Fruit fly (Drosophila melanogaster): ENCODE data around the gene CG14546.

CG14546 gene

DNA sequence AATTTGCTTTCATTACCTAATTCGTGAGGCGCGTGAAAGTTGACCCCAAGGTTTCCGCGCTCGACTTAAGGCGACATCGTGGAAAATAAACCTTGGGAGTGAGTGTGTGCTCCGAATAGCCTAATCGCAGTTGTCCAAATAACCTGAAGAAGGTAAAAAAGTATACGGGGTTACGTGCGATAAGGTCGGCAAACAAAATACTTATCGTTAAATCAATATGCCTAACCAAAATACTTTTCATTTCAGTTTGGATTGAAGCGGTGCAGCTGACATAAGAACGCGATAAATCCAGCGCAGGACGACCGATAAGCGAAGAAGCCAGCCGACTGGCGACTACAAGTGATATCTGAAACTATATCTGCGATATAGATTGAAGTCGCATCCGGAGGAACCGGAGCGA is 37.3 kb downstream of the CG14546 start (continued):
- no peak for TF ChIP-seq hb (GFP tag; IDR thresholded peaks at IDR 0.05; ENCODE audit: partially characterized antibody)
- peak; percentile 27 for TF ChIP-seq gcm (GFP tag; optimal IDR thresholded peaks at IDR 0.05)
- TF ChIP-seq insv (GFP tag; optimal IDR thresholded peaks at IDR 0.05) = peak in 1 of 2 experiments; percentile 22
- TF ChIP-seq HLHmδ (GFP tag; optimal IDR thresholded peaks at IDR 0.05) = peak; percentile 64
- TF ChIP-seq Hmr (GFP tag; optimal IDR thresholded peaks at IDR 0.05) = no peak
- TF ChIP-seq CG4707 (GFP tag; optimal IDR thresholded peaks at IDR 0.05) = peak; percentile 77
- TF ChIP-seq CG8924 (tag; optimal IDR thresholded peaks at IDR 0.05) = peak; percentile 44
- TF ChIP-seq CG17829 (tag; optimal IDR thresholded peaks at IDR 0.05) = peak; percentile 9
- no peak for TF ChIP-seq CG11560 (tag; IDR thresholded peaks at IDR 0.05)
- TF ChIP-seq Kr (GFP tag; optimal IDR thresholded peaks at IDR 0.05) = peak; percentile 82
- TF ChIP-seq CG10147 (GFP tag; optimal IDR thresholded peaks at IDR 0.05) = no peak
- TF ChIP-seq mam (GFP tag; optimal IDR thresholded peaks at IDR 0.05) = no peak
- no peak for TF ChIP-seq gro (GFP tag; optimal IDR thresholded peaks at IDR 0.05)
- no peak for TF ChIP-seq D (optimal IDR thresholded peaks at IDR 0.05)
- peak; percentile 43 for TF ChIP-seq D (GFP tag; optimal IDR thresholded peaks at IDR 0.05)
- TF ChIP-seq CG3838 (GFP tag; optimal IDR thresholded peaks at IDR 0.05) = no peak
- TF ChIP-seq CG1792 (GFP tag; optimal IDR thresholded peaks at IDR 0.05) = no peak
- no peak for TF ChIP-seq Lpt (GFP tag; optimal IDR thresholded peaks at IDR 0.05)
- TF ChIP-seq CG16863 (GFP tag; optimal IDR thresholded peaks at IDR 0.05) = no peak
- TF ChIP-seq wek (GFP tag; optimal IDR thresholded peaks at IDR 0.05) = peak; percentile 74
- TF ChIP-seq CG18764 (GFP tag; optimal IDR thresholded peaks at IDR 0.05) = no peak
- TF ChIP-seq shn (GFP tag; optimal IDR thresholded peaks at IDR 0.05) = no peak
- peak; percentile 90 for TF ChIP-seq pros (GFP tag; optimal IDR thresholded peaks at IDR 0.05)
- TF ChIP-seq pzg (GFP tag; optimal IDR thresholded peaks at IDR 0.05) = no peak
- TF ChIP-seq kni (GFP tag; optimal IDR thresholded peaks at IDR 0.05) = peak; percentile 90
- TF ChIP-seq Ptx1 (GFP tag; IDR thresholded peaks at IDR 0.05) = no peak
- no peak for TF ChIP-seq Fer3 (tag; optimal IDR thresholded peaks at IDR 0.05)
- no peak for TF ChIP-seq CG10267 (tag; optimal IDR thresholded peaks at IDR 0.05)
- peak; percentile 34 for TF ChIP-seq HmgZ (tag; optimal IDR thresholded peaks at IDR 0.05)
- TF ChIP-seq onecut (GFP tag; IDR thresholded peaks at IDR 0.05) = peak; percentile 29; the same call in 1 of the 2 replicates
- no peak for TF ChIP-seq CG1647 (GFP tag; optimal IDR thresholded peaks at IDR 0.05)
- peak; percentile 65 for TF ChIP-seq CrebB (tag; optimal IDR thresholded peaks at IDR 0.05)
- TF ChIP-seq CG13287 (GFP tag; IDR thresholded peaks at IDR 0.05; ENCODE audit: partially characterized antibody) = no peak
- no peak for TF ChIP-seq CG4404 (GFP tag; IDR thresholded peaks at IDR 0.05)
- TF ChIP-seq CG14860 (GFP tag; IDR thresholded peaks at IDR 0.05; ENCODE audit: partially characterized antibody) = no peak
- TF ChIP-seq CG1602 (GFP tag; optimal IDR thresholded peaks at IDR 0.05) = no peak
- peak; percentile 41 for TF ChIP-seq CG6254 (GFP tag; optimal IDR thresholded peaks at IDR 0.05)
- peak; percentile 19 for TF ChIP-seq caup (GFP tag; optimal IDR thresholded peaks at IDR 0.05; ENCODE audit: severe bottlenecking)
- TF ChIP-seq hbn (GFP tag; IDR thresholded peaks at IDR 0.05; ENCODE audit: partially characterized antibody) = no peak
- peak; percentile 28 for TF ChIP-seq kah (GFP tag; optimal IDR thresholded peaks at IDR 0.05)
- no peak for TF ChIP-seq Optix (GFP tag; IDR thresholded peaks at IDR 0.05)
- peak; percentile 18 for TF ChIP-seq YL-1 (GFP tag; optimal IDR thresholded peaks at IDR 0.05)
- peak; percentile 38; the same call in 1 of the 2 replicates for TF ChIP-seq HLH3B (GFP tag; IDR thresholded peaks at IDR 0.05)
- 0 out of 3 replicates have a peak, but pooled peaks have one; percentile 30 for TF ChIP-seq CG11695 (GFP tag; IDR thresholded peaks at IDR 0.05)
- no peak for TF ChIP-seq Hmx (GFP tag; optimal IDR thresholded peaks at IDR 0.05)
- peak; percentile 43 for TF ChIP-seq CG10959 (GFP tag; IDR thresholded peaks at IDR 0.05)
- peak; percentile 29 for TF ChIP-seq NK7.1 (GFP tag; optimal IDR thresholded peaks at IDR 0.05)
- no peak for TF ChIP-seq dpn (GFP tag; optimal IDR thresholded peaks at IDR 0.05)
- no peak for TF ChIP-seq CG10462 (GFP tag; optimal IDR thresholded peaks at IDR 0.05)
- peak; percentile 44 for TF ChIP-seq Mes4 (GFP tag; optimal IDR thresholded peaks at IDR 0.05)
- peak; percentile 69 for TF ChIP-seq CG1529 (GFP tag; optimal IDR thresholded peaks at IDR 0.05)

Measured in whole organism, embryonic.